Worm (Caenorhabditis elegans) whole organism, L3 larva: ENCODE measurements around the gene Y48E1B.3.

Experiments
- ZK546.5 ChIP-seq: sonication (generic microtip); optimal IDR thresholded peaks from 2 replicates; lab custom pipeline; 2017; ENCODE audit warnings: missing biosample characterization, missing genetic modification characterization
- aly-2 ChIP-seq: fragments of 150-350 bp; optimal IDR thresholded peaks from 2 replicates; lab custom pipeline; 2014; ENCODE audit warnings: missing biosample characterization, missing genetic modification characterization
- daf-12 ChIP-seq: fragments of 150-350 bp; optimal IDR thresholded peaks from 2 replicates; lab custom pipeline; 2014; ENCODE audit warnings: missing biosample characterization, missing genetic modification reagents, missing genetic modification characterization
- elt-1 ChIP-seq: fragments of 150-350 bp; optimal IDR thresholded peaks from 2 replicates; lab custom pipeline; 2014; ENCODE audit warnings: missing biosample characterization, missing genetic modification characterization
- fos-1 ChIP-seq: fragments of 150-350 bp; optimal IDR thresholded peaks from 2 replicates; lab custom pipeline; 2014; ENCODE audit warnings: missing biosample characterization, missing genetic modification characterization
- lin-15B ChIP-seq: fragments of 150-350 bp; optimal IDR thresholded peaks from 2 replicates; lab custom pipeline; 2014; ENCODE audit warnings: missing biosample characterization, missing genetic modification characterization
- nhr-23 ChIP-seq: fragments of 150-350 bp; optimal IDR thresholded peaks from 2 replicates; lab custom pipeline; 2014; ENCODE audit warnings: missing biosample characterization, missing genetic modification reagents, missing genetic modification characterization
- nhr-25 ChIP-seq: sonication (generic microtip); optimal IDR thresholded peaks from 2 replicates; lab custom pipeline; 2017; ENCODE audit warnings: missing biosample characterization, missing genetic modification characterization
- nhr-76 ChIP-seq: fragments of 150-350 bp; sonication (generic microtip); optimal IDR thresholded peaks from 5 replicates; lab custom pipeline; 2014; ENCODE audit warnings: missing biosample characterization, missing genetic modification characterization
- pha-4 ChIP-seq: fragments of 150-350 bp; optimal IDR thresholded peaks from 2 replicates; lab custom pipeline; 2014; ENCODE audit warnings: missing biosample characterization, missing genetic modification reagents, missing genetic modification characterization
- tbx-2 ChIP-seq: sonication (generic microtip); optimal IDR thresholded peaks from 2 replicates; lab custom pipeline; 2016; ENCODE audit warnings: mild to moderate bottlenecking, missing genetic modification characterization, missing compliant biosample characterization
- unc-39 ChIP-seq: sonication (generic microtip); optimal IDR thresholded peaks from 4 replicates; lab custom pipeline; 2017; ENCODE audit warnings: missing biosample characterization, missing genetic modification characterization
- zag-1 ChIP-seq: fragments of 150-350 bp; optimal IDR thresholded peaks from 2 replicates; lab custom pipeline; 2014; ENCODE audit warnings: missing biosample characterization, missing genetic modification characterization
- ztf-11 ChIP-seq: fragments of 150-350 bp; optimal IDR thresholded peaks from 2 replicates; lab custom pipeline; 2014; ENCODE audit warnings: missing biosample characterization, missing genetic modification characterization

DNA sequence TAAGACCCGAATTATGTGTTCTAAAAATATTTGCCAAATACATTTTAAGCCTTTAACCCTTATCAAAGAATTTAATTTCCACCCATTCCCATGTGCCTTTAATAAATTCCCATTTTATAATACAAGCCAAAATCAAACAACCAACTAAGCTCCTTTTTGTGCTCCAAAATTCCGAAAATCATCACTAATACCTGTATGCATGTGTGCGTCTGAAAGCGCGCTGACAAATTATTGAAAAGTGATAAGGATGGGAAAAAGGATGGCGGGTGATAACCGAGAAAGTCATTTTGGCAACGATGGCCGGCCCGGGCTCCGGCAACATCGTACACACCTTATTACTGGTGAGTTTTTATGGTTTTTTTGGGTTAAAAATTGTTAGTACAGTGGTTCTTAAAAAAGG is 60.2 kb downstream of the Y48E1B.3 start, which contains the start of gene nep-17:
- TF ChIP-seq nhr-25 (tag; lab: Kevin White, UChicago) (no peak), aly-2 (tag; lab: Kevin White, UChicago) (no peak), elt-1 (tag; lab: Kevin White, UChicago) (no peak), nhr-76 (tag; lab: Kevin White, UChicago) (no peak), lin-15B (tag; lab: Kevin White, UChicago) (no peak), daf-12 (tag; lab: Kevin White, UChicago) (no peak), zag-1 (tag; lab: Kevin White, UChicago) (no peak), pha-4 (tag; lab: Kevin White, UChicago) (no peak), fos-1 (tag; lab: Kevin White, UChicago) (no peak), nhr-23 (no peak), ztf-11 (tag; lab: Kevin White, UChicago) (no peak), ZK546.5 (tag; lab: Kevin White, UChicago) (no peak), unc-39 (no peak), tbx-2 (no peak)
